Fruit fly (Drosophila melanogaster) whole organism, embryonic: ENCODE measurements around the gene Cyt-c-p.

Source experiments
- Asciz ChIP-seq: fragments of 200-800 bp; sonication (Bioruptor generic); optimal IDR thresholded peaks from 2 replicates; lab custom pipeline; 2017; ENCODE audit warnings: missing biosample characterization, mild to moderate bottlenecking, missing genetic modification characterization, missing genetic modification reagents
- CG10147 ChIP-seq: fragments of 200-800 bp; sonication (Bioruptor generic); optimal IDR thresholded peaks from 2 replicates; lab custom pipeline; 2019; ENCODE audit warnings: missing biosample characterization, mild to moderate bottlenecking, missing genetic modification characterization, moderate library complexity
- CG10654 ChIP-seq: fragments of 200-800 bp; sonication (Bioruptor generic); optimal IDR thresholded peaks from 2 replicates; lab custom pipeline; 2016; ENCODE audit warnings: missing biosample characterization, missing genetic modification characterization
- CG12104 ChIP-seq: fragments of 200-800 bp; sonication (Bioruptor generic); optimal IDR thresholded peaks from 3 replicates; lab custom pipeline; 2016; ENCODE audit warnings: missing biosample characterization, missing genetic modification characterization
- CG13424 ChIP-seq: fragments of 200-800 bp; sonication (Bioruptor generic); optimal IDR thresholded peaks from 2 replicates; lab custom pipeline; 2019; ENCODE audit warnings: missing biosample characterization, mild to moderate bottlenecking, missing genetic modification characterization, moderate library complexity
- CG1529 ChIP-seq: fragments of 200-800 bp; sonication (Bioruptor generic); optimal IDR thresholded peaks from 3 replicates; lab custom pipeline; 2018; ENCODE audit warnings: missing biosample characterization, missing genetic modification characterization
- CG1647 ChIP-seq: fragments of 200-800 bp; sonication (Bioruptor generic); optimal IDR thresholded peaks from 3 replicates; lab custom pipeline; 2016; ENCODE audit warnings: missing biosample characterization, missing genetic modification characterization
- CG17361 ChIP-seq: fragments of 200-800 bp; sonication (Bioruptor generic); IDR thresholded peaks from 3 replicates; pipeline ENCODE4 v1.3.6; 2022; ENCODE audit warnings: missing biosample characterization, missing genetic modification characterization
- CG17385 ChIP-seq: fragments of 200-800 bp; sonication (Bioruptor generic); optimal IDR thresholded peaks from 3 replicates; lab custom pipeline; 2018; ENCODE audit warnings: missing biosample characterization, mild to moderate bottlenecking, missing genetic modification characterization
- CG17568 ChIP-seq: fragments of 200-800 bp; sonication (Bioruptor generic); optimal IDR thresholded peaks from 2 replicates; lab custom pipeline; 2018; ENCODE audit warnings: missing biosample characterization, mild to moderate bottlenecking, missing genetic modification characterization, moderate library complexity
- CG6254 ChIP-seq: fragments of 200-800 bp; sonication (Bioruptor generic); optimal IDR thresholded peaks from 3 replicates; lab custom pipeline; 2017; ENCODE audit warnings: mild to moderate bottlenecking, missing biosample characterization, missing genetic modification reagents, missing genetic modification characterization
- CG6813 ChIP-seq: fragments of 200-800 bp; sonication (Bioruptor generic); optimal IDR thresholded peaks from 2 replicates; lab custom pipeline; 2017; ENCODE audit warnings: missing biosample characterization, missing genetic modification characterization, mild to moderate bottlenecking, moderate library complexity, missing genetic modification reagents
- CG8765 ChIP-seq: fragments of 200-800 bp; sonication (Bioruptor generic); IDR thresholded peaks from 2 replicates; pipeline ENCODE4 v1.3.6; 2022; ENCODE audit warnings: missing biosample characterization, missing genetic modification characterization
- D19A ChIP-seq: fragments of 200-800 bp; optimal IDR thresholded peaks from 3 replicates; lab custom pipeline; 2019; ENCODE audit warnings: missing biosample characterization, mild to moderate bottlenecking, missing genetic modification characterization, moderate library complexity
- Deaf1 ChIP-seq: fragments of 200-800 bp; optimal IDR thresholded peaks from 3 replicates; lab custom pipeline; 2019; ENCODE audit warnings: missing biosample characterization, mild to moderate bottlenecking, missing genetic modification characterization, moderate library complexity
- Dip3 ChIP-seq: fragments of 200-800 bp; sonication (Bioruptor generic); optimal IDR thresholded peaks from 3 replicates; lab custom pipeline; 2016; ENCODE audit warnings: missing biosample characterization, missing genetic modification characterization
- Eip74EF ChIP-seq, 2 experiments: fragments of 200-800 bp in 1 of 2; fragments of >200 bp in 1 of 2; sonication (Bioruptor generic) in 1 of 2; optimal IDR thresholded peaks; 2 replicates each; lab custom pipeline; 2017 to 2019; ENCODE audit warnings: missing biosample characterization in 2 of 2, missing genetic modification characterization in 2 of 2, mild to moderate bottlenecking in 1 of 2, moderate library complexity in 1 of 2
- HLH3B ChIP-seq: fragments of 200-800 bp; sonication (Bioruptor generic); IDR thresholded peaks from 2 replicates; pipeline ENCODE4 v1.3.6; 2022; ENCODE audit warnings: missing biosample characterization, missing genetic modification characterization
- HmgZ ChIP-seq: fragments of 200-800 bp; sonication (Bioruptor generic); optimal IDR thresholded peaks from 2 replicates; lab custom pipeline; 2018; ENCODE audit warnings: missing biosample characterization, mild to moderate bottlenecking, missing genetic modification characterization
- Hr3 ChIP-seq: fragments of 200-800 bp; sonication (Bioruptor generic); optimal IDR thresholded peaks from 3 replicates; lab custom pipeline; 2016; ENCODE audit warnings: missing biosample characterization, missing genetic modification characterization
- Lhr ChIP-seq: fragments of 200-800 bp; sonication (Bioruptor generic); optimal IDR thresholded peaks from 3 replicates; lab custom pipeline; 2017; ENCODE audit warnings: mild to moderate bottlenecking, missing biosample characterization, missing genetic modification reagents, missing genetic modification characterization
- Med ChIP-seq: fragments of 200-800 bp; sonication (Bioruptor generic); peaks from one replicate; lab custom pipeline; 2016; ENCODE audit warnings: missing biosample characterization, missing genetic modification characterization, mild to moderate bottlenecking, inconsistent platforms, moderate library complexity
- NC2α ChIP-seq: fragments of 200-800 bp; sonication (Bioruptor generic); optimal IDR thresholded peaks from 2 replicates; lab custom pipeline; 2016; ENCODE audit warnings: missing biosample characterization, missing genetic modification characterization
- Oli ChIP-seq: fragments of 200-800 bp; sonication (Bioruptor generic); optimal IDR thresholded peaks from 2 replicates; lab custom pipeline; 2018; ENCODE audit warnings: missing biosample characterization, mild to moderate bottlenecking, missing genetic modification characterization, moderate library complexity
- Opbp ChIP-seq: fragments of 200-800 bp; sonication (Bioruptor generic); IDR thresholded peaks from 3 replicates; pipeline ENCODE4 v1.3.6; 2022; ENCODE audit warnings: missing biosample characterization, missing genetic modification characterization; ENCODE audit not compliant: partially characterized antibody
- Optix ChIP-seq: fragments of 200-800 bp; sonication (Bioruptor generic); IDR thresholded peaks from 3 replicates; pipeline ENCODE4 v1.3.6; 2022; ENCODE audit warnings: missing biosample characterization, missing genetic modification characterization
- PHDP ChIP-seq: fragments of 200-800 bp; sonication (Bioruptor generic); optimal IDR thresholded peaks from 3 replicates; lab custom pipeline; 2018; ENCODE audit warnings: missing biosample characterization, mild to moderate bottlenecking, missing genetic modification characterization, moderate library complexity
- Pdp1 ChIP-seq, 2 experiments: fragments of 200-800 bp; sonication (Bioruptor generic); optimal IDR thresholded peaks; 3 replicates each; lab custom pipeline; 2016; ENCODE audit warnings: missing biosample characterization in 2 of 2, missing genetic modification characterization in 2 of 2, mild to moderate bottlenecking in 1 of 2, moderate library complexity in 1 of 2
- Side ChIP-seq: fragments of 200-800 bp; sonication (Bioruptor generic); optimal IDR thresholded peaks from 2 replicates; lab custom pipeline; 2016; ENCODE audit warnings: missing biosample characterization, missing genetic modification characterization
- Stat92E ChIP-seq, 3 experiments: fragments of >200 bp in 2 of 3; fragments of 200-800 bp in 1 of 3; sonication (Bioruptor generic) in 1 of 3; optimal IDR thresholded peaks; 2 replicates each; lab custom pipeline; 2017 to 2019; ENCODE audit warnings: missing biosample characterization in 3 of 3, missing genetic modification characterization in 3 of 3, mild to moderate bottlenecking in 1 of 3, moderate library complexity in 1 of 3
- ab ChIP-seq: fragments of 200-800 bp; sonication (Bioruptor generic); optimal IDR thresholded peaks from 2 replicates; lab custom pipeline; 2016; ENCODE audit warnings: missing biosample characterization, missing genetic modification characterization
- bbx ChIP-seq: fragments of 200-800 bp; sonication (Bioruptor generic); IDR thresholded peaks from 2 replicates; pipeline ENCODE4 v1.3.6; 2022; ENCODE audit warnings: missing biosample characterization, missing genetic modification characterization; ENCODE audit not compliant: partially characterized antibody
- bsh ChIP-seq, 2 experiments: fragments of 200-800 bp; sonication (Bioruptor generic); optimal IDR thresholded peaks; 2 replicates each; lab custom pipeline; 2017 to 2018; ENCODE audit warnings: mild to moderate bottlenecking in 2 of 2, missing biosample characterization in 2 of 2, missing genetic modification characterization in 2 of 2, moderate library complexity in 1 of 2
- corto ChIP-seq: fragments of 200-800 bp; sonication (Bioruptor generic); optimal IDR thresholded peaks from 2 replicates; lab custom pipeline; 2016; ENCODE audit warnings: missing biosample characterization, mild to moderate bottlenecking, missing genetic modification characterization, moderate library complexity
- crc ChIP-seq: fragments of 200-800 bp; sonication (Bioruptor generic); optimal IDR thresholded peaks from 2 replicates; lab custom pipeline; 2016; ENCODE audit warnings: missing biosample characterization, missing genetic modification characterization
- cwo ChIP-seq: fragments of 200-800 bp; sonication (Bioruptor generic); optimal IDR thresholded peaks from 3 replicates; lab custom pipeline; 2017; ENCODE audit warnings: missing biosample characterization, missing genetic modification characterization, mild to moderate bottlenecking, moderate library complexity, missing genetic modification reagents
- dmrt99B ChIP-seq: fragments of 200-800 bp; sonication (Bioruptor generic); optimal IDR thresholded peaks from 2 replicates; lab custom pipeline; 2018; ENCODE audit warnings: missing biosample characterization, mild to moderate bottlenecking, missing genetic modification characterization, moderate library complexity
- en ChIP-seq: fragments of 200-800 bp; sonication (Bioruptor generic); optimal IDR thresholded peaks from 2 replicates; lab custom pipeline; 2016; ENCODE audit warnings: missing biosample characterization, missing genetic modification characterization
- fd96Cb ChIP-seq: fragments of 200-800 bp; sonication (Bioruptor generic); optimal IDR thresholded peaks from 2 replicates; lab custom pipeline; 2018; ENCODE audit warnings: missing biosample characterization, mild to moderate bottlenecking, missing genetic modification characterization, moderate library complexity
- gce ChIP-seq: fragments of 200-800 bp; sonication (Bioruptor generic); IDR thresholded peaks from 3 replicates; pipeline ENCODE4 v1.3.6; 2022; ENCODE audit warnings: missing biosample characterization, missing genetic modification characterization
- inv ChIP-seq: fragments of 200-800 bp; sonication (Bioruptor generic); IDR thresholded peaks from 2 replicates; pipeline ENCODE4 v1.3.6; 2022; ENCODE audit warnings: missing biosample characterization, missing genetic modification characterization; ENCODE audit not compliant: partially characterized antibody
- lbe ChIP-seq: fragments of 200-800 bp; sonication (Bioruptor generic); optimal IDR thresholded peaks from 2 replicates; lab custom pipeline; 2016; ENCODE audit warnings: missing biosample characterization, mild to moderate bottlenecking, missing genetic modification characterization
- lmd ChIP-seq: fragments of 200-800 bp; sonication (Bioruptor generic); IDR thresholded peaks from 2 replicates; pipeline ENCODE4 v1.3.6; 2022; ENCODE audit warnings: missing biosample characterization, missing genetic modification characterization
- odd ChIP-seq: fragments of 200-800 bp; sonication (Bioruptor generic); optimal IDR thresholded peaks from 2 replicates; lab custom pipeline; 2017; ENCODE audit warnings: missing biosample characterization, mild to moderate bottlenecking, missing genetic modification characterization
- repo ChIP-seq: fragments of 200-800 bp; sonication (Bioruptor generic); optimal IDR thresholded peaks from 2 replicates; lab custom pipeline; 2016; ENCODE audit warnings: missing biosample characterization, missing genetic modification characterization
- sim ChIP-seq: fragments of 200-800 bp; sonication (Bioruptor generic); IDR thresholded peaks from 2 replicates; pipeline ENCODE4 v1.3.6; 2022; ENCODE audit warnings: missing biosample characterization, missing genetic modification characterization
- zfh2 ChIP-seq: fragments of 200-800 bp; sonication (Bioruptor generic); optimal IDR thresholded peaks from 2 replicates; lab custom pipeline; 2016; ENCODE audit warnings: missing biosample characterization, missing genetic modification characterization

The Cyt-c-p gene

dm6 chr2L:16719643-16720515, at the start of gene Cyt-c-p (continued):
- TF ChIP-seq CG10147 (peak; percentile 43), corto (GFP tag; lab: Kevin White, UChicago) (no peak), fd96Cb (no peak), PHDP (tag; lab: Kevin White, UChicago) (peak; percentile 36), CG8765 (no peak), Med (GFP tag; lab: Kevin White, UChicago) (peak; percentile 89), CG13424 (tag; lab: Kevin White, UChicago) (peak; percentile 3), en (GFP tag; lab: Kevin White, UChicago) (no peak), crc (GFP tag; lab: Kevin White, UChicago) (no peak), Pdp1 (GFP tag; optimal IDR thresholded peaks at IDR 0.05; lab: Kevin White, UChicago) (peak in 1 of 2 experiments; percentile 83), Stat92E (GFP tag; optimal IDR thresholded peaks at IDR 0.05; lab: Kevin White, UChicago) (peak in 1 of 3 experiments; percentile 17), Eip74EF (GFP tag; optimal IDR thresholded peaks at IDR 0.05; lab: Kevin White, UChicago) (peak in 1 of 2 experiments; percentile 77), Asciz (GFP tag; lab: Kevin White, UChicago) (peak; percentile 34), Lhr (GFP tag; lab: Kevin White, UChicago) (peak; percentile 93), CG17361 (GFP tag; lab: Robert Waterston, UW) (0 out of 3 replicates have a peak, but pooled peaks have one; percentile 34), odd (no peak), dmrt99B (no peak), Deaf1 (peak; percentile 87), Optix (GFP tag; lab: Robert Waterston, UW) (no peak), repo (GFP tag; lab: Kevin White, UChicago) (no peak), NC2α (GFP tag; lab: Kevin White, UChicago) (no peak), Oli (tag; lab: Kevin White, UChicago) (no peak), sim (GFP tag; lab: Robert Waterston, UW) (no peak), cwo (GFP tag; lab: Kevin White, UChicago) (peak; percentile 20), bsh (GFP tag; optimal IDR thresholded peaks at IDR 0.05; lab: Kevin White, UChicago) (no peak), zfh2 (GFP tag; lab: Kevin White, UChicago) (no peak), lmd (GFP tag; lab: Robert Waterston, UW) (no peak), Hr3 (GFP tag; lab: Kevin White, UChicago) (no peak), HmgZ (tag; lab: Kevin White, UChicago) (peak; percentile 80), CG1529 (GFP tag; lab: Kevin White, UChicago) (no peak), Dip3 (GFP tag; lab: Kevin White, UChicago) (no peak), HLH3B (GFP tag; lab: Robert Waterston, UW) (no peak), lbe (GFP tag; lab: Kevin White, UChicago) (no peak), Side (GFP tag; lab: Kevin White, UChicago) (no peak), CG10654 (GFP tag; lab: Kevin White, UChicago) (no peak), CG12104 (GFP tag; lab: Kevin White, UChicago) (no peak), bbx (GFP tag; lab: Robert Waterston, UW) (peak; percentile 45; the same call in 1 of the 2 replicates), CG6254 (GFP tag; lab: Kevin White, UChicago) (no peak), CG1647 (GFP tag; lab: Kevin White, UChicago) (no peak), gce (GFP tag; lab: Robert Waterston, UW) (no peak), D19A (tag; lab: Kevin White, UChicago) (peak; percentile 11), inv (GFP tag; lab: Robert Waterston, UW) (peak; percentile 46; the same call in 1 of the 2 replicates), CG17568 (GFP tag; lab: Kevin White, UChicago) (no peak), ab (GFP tag; lab: Kevin White, UChicago) (no peak), CG6813 (GFP tag; lab: Kevin White, UChicago) (no peak), Opbp (GFP tag; lab: Robert Waterston, UW) (peak; percentile 55; the same call in 1 of the 3 replicates), CG17385 (GFP tag; lab: Kevin White, UChicago) (peak; percentile 16)
